Fruit fly (Drosophila melanogaster): ENCODE results near the gene cysu.

dm6 chr3R:17440628-17441027 lies 15.1 kb downstream of the cysu start, which contains the start of gene CG14331:
- no peak for TF ChIP-seq CG8478 (optimal IDR thresholded peaks at IDR 0.05)
- no peak for TF ChIP-seq CTCF (optimal IDR thresholded peaks at IDR 0.05)

Measured in S2 (cell line).